Fruit fly (Drosophila melanogaster): Measurements from ENCODE around the gene Mo25.
A peak's percentile ranks its signal among the peaks of the same experiment; 100 is the strongest.

Mo25 gene

dm6 chr3L:16657014-16657413, 41.7 kb upstream of the Mo25 start:
- TF ChIP-seq foxo (GFP tag; optimal IDR thresholded peaks at IDR 0.05) = peak in 1 of 2 experiments; percentile 42
- TF ChIP-seq Jra (GFP tag; optimal IDR thresholded peaks at IDR 0.05) = no peak
- no peak for TF ChIP-seq jim (GFP tag; optimal IDR thresholded peaks at IDR 0.05)
- TF ChIP-seq pan (optimal IDR thresholded peaks at IDR 0.05) = no peak
- no peak for TF ChIP-seq Myc (optimal IDR thresholded peaks at IDR 0.05)
- TF ChIP-seq Dfd (GFP tag; optimal IDR thresholded peaks at IDR 0.05) = no peak
- no peak for TF ChIP-seq HLH106 (tag; optimal IDR thresholded peaks at IDR 0.05)
- TF ChIP-seq h (GFP tag; optimal IDR thresholded peaks at IDR 0.05) = peak; percentile 57
- TF ChIP-seq Dif (GFP tag; optimal IDR thresholded peaks at IDR 0.05; ENCODE audit: partially characterized antibody) = no peak
- peak; percentile 47 for TF ChIP-seq ey (GFP tag; optimal IDR thresholded peaks at IDR 0.05)
- no peak for TF ChIP-seq brk (GFP tag; optimal IDR thresholded peaks at IDR 0.05)
- TF ChIP-seq N (GFP tag; optimal IDR thresholded peaks at IDR 0.05) = no peak
- TF ChIP-seq Hnf4 (GFP tag; optimal IDR thresholded peaks at IDR 0.05) = no peak
- no peak for TF ChIP-seq dmrt93B (GFP tag; optimal IDR thresholded peaks at IDR 0.05)
- no peak for TF ChIP-seq CrebA (GFP tag; optimal IDR thresholded peaks at IDR 0.05; ENCODE audit: borderline replicate concordance)
- no peak for TF ChIP-seq dl (GFP tag; optimal IDR thresholded peaks at IDR 0.05; ENCODE audit: insufficient read depth in 1 of 2, partially characterized antibody in 2 of 2)
- no peak for TF ChIP-seq usp (GFP tag; optimal IDR thresholded peaks at IDR 0.05)
- peak; percentile 42 for TF ChIP-seq fru (GFP tag; optimal IDR thresholded peaks at IDR 0.05)
- TF ChIP-seq psq (GFP tag; optimal IDR thresholded peaks at IDR 0.05) = peak; percentile 34
- no peak for TF ChIP-seq dsf (GFP tag; optimal IDR thresholded peaks at IDR 0.05; ENCODE audit: borderline replicate concordance)
- TF ChIP-seq GATAd (GFP tag; optimal IDR thresholded peaks at IDR 0.05) = no peak
- no peak for TF ChIP-seq CG9705 (GFP tag; optimal IDR thresholded peaks at IDR 0.05)
- TF ChIP-seq Sp1 (GFP tag; optimal IDR thresholded peaks at IDR 0.05) = peak; percentile 0
- TF ChIP-seq OdsH (GFP tag; optimal IDR thresholded peaks at IDR 0.05) = peak; percentile 47
- TF ChIP-seq Rel (GFP tag; optimal IDR thresholded peaks at IDR 0.05) = no peak
- TF ChIP-seq Rel (tag; optimal IDR thresholded peaks at IDR 0.05) = no peak
- TF ChIP-seq rgr (GFP tag; optimal IDR thresholded peaks at IDR 0.05) = peak; percentile 18
- TF ChIP-seq CG32264 (GFP tag; optimal IDR thresholded peaks at IDR 0.05) = no peak
- TF ChIP-seq Mio (GFP tag; optimal IDR thresholded peaks at IDR 0.05) = no peak
- TF ChIP-seq tai (GFP tag; optimal IDR thresholded peaks at IDR 0.05) = no peak
- no peak for TF ChIP-seq Hr78 (GFP tag; optimal IDR thresholded peaks at IDR 0.05)
- TF ChIP-seq lola (GFP tag; optimal IDR thresholded peaks at IDR 0.05) = no peak
- TF ChIP-seq Vsx2 (GFP tag; optimal IDR thresholded peaks at IDR 0.05; ENCODE audit: partially characterized antibody) = no peak
- no peak for TF ChIP-seq Hr83 (GFP tag; optimal IDR thresholded peaks at IDR 0.05; ENCODE audit: poor library complexity, severe bottlenecking)
- no peak for TF ChIP-seq sage (GFP tag; optimal IDR thresholded peaks at IDR 0.05)
- peak; percentile 29 for TF ChIP-seq br (GFP tag; optimal IDR thresholded peaks at IDR 0.05)
- no peak for TF ChIP-seq Abd-B (GFP tag; optimal IDR thresholded peaks at IDR 0.05)
- TF ChIP-seq sv (GFP tag; optimal IDR thresholded peaks at IDR 0.05) = no peak
- TF ChIP-seq woc (GFP tag; optimal IDR thresholded peaks at IDR 0.05) = no peak

dm6 chr3L:16653679-16654078, 38.4 kb upstream of the Mo25 start:
- TF ChIP-seq Dfd (GFP tag; optimal IDR thresholded peaks at IDR 0.05) = no peak
- TF ChIP-seq h (GFP tag; optimal IDR thresholded peaks at IDR 0.05) = peak; percentile 7
- TF ChIP-seq foxo (GFP tag; optimal IDR thresholded peaks at IDR 0.05) = peak in 1 of 2 experiments; percentile 30
- peak; percentile 12 for TF ChIP-seq fru (GFP tag; optimal IDR thresholded peaks at IDR 0.05)
- TF ChIP-seq brk (GFP tag; optimal IDR thresholded peaks at IDR 0.05) = no peak
- no peak for TF ChIP-seq Dif (GFP tag; optimal IDR thresholded peaks at IDR 0.05; ENCODE audit: partially characterized antibody)
- TF ChIP-seq jim (GFP tag; optimal IDR thresholded peaks at IDR 0.05) = no peak
- no peak for TF ChIP-seq OdsH (GFP tag; optimal IDR thresholded peaks at IDR 0.05)
- TF ChIP-seq HLH106 (tag; optimal IDR thresholded peaks at IDR 0.05) = no peak

dm6 chr3L:16652531-16652930, 37.3 kb upstream of the Mo25 start:
- TF ChIP-seq Rel (GFP tag; optimal IDR thresholded peaks at IDR 0.05) = no peak
- no peak for TF ChIP-seq Rel (tag; optimal IDR thresholded peaks at IDR 0.05)
- TF ChIP-seq Vsx2 (GFP tag; optimal IDR thresholded peaks at IDR 0.05; ENCODE audit: partially characterized antibody) = no peak
- TF ChIP-seq fru (GFP tag; optimal IDR thresholded peaks at IDR 0.05) = no peak
- TF ChIP-seq Hr78 (GFP tag; optimal IDR thresholded peaks at IDR 0.05) = no peak
- no peak for TF ChIP-seq sv (GFP tag; optimal IDR thresholded peaks at IDR 0.05)
- no peak for TF ChIP-seq Myc (optimal IDR thresholded peaks at IDR 0.05)
- TF ChIP-seq h (GFP tag; optimal IDR thresholded peaks at IDR 0.05) = no peak
- no peak for TF ChIP-seq HLH106 (tag; optimal IDR thresholded peaks at IDR 0.05)
- no peak for TF ChIP-seq GATAd (GFP tag; optimal IDR thresholded peaks at IDR 0.05)
- no peak for TF ChIP-seq brk (GFP tag; optimal IDR thresholded peaks at IDR 0.05)
- no peak for TF ChIP-seq CG9705 (GFP tag; optimal IDR thresholded peaks at IDR 0.05)

Data from whole organism, wandering third instar larva.